Worm (Caenorhabditis elegans): ENCODE measurements around the gene nas-6.

The nas-6 gene

ce11 chrIV:17437038-17437437 lies 53.5 kb downstream of the nas-6 start, which contains the start of gene C06A12.8:
Gene C06A12.8, plus strand, starts transcription at chrIV:17437338.
- TF ChIP-seq pros-1 (tag; optimal IDR thresholded peaks at IDR 0.05) = no peak
- no peak for TF ChIP-seq unc-86 (tag; optimal IDR thresholded peaks at IDR 0.05)
- no peak for TF ChIP-seq K09A11.1 (tag; optimal IDR thresholded peaks at IDR 0.05; ENCODE audit: insufficient read depth)
- no peak for TF ChIP-seq pat-9 (tag; optimal IDR thresholded peaks at IDR 0.05)
- no peak for TF ChIP-seq fkh-6 (tag; optimal IDR thresholded peaks at IDR 0.05)
- TF ChIP-seq lim-6 (tag; optimal IDR thresholded peaks at IDR 0.05) = no peak
- no peak for TF ChIP-seq ceh-24 (tag; optimal IDR thresholded peaks at IDR 0.05)
- TF ChIP-seq eyg-1 (tag; optimal IDR thresholded peaks at IDR 0.05) = no peak
- no peak for TF ChIP-seq ceh-34 (tag; optimal IDR thresholded peaks at IDR 0.05)
- no peak for TF ChIP-seq rnt-1 (tag; optimal IDR thresholded peaks at IDR 0.05)
- TF ChIP-seq tbx-7 (tag; optimal IDR thresholded peaks at IDR 0.05) = no peak
- no peak for TF ChIP-seq ceh-30 (tag; optimal IDR thresholded peaks at IDR 0.05)
- no peak for TF ChIP-seq elt-4 (tag; optimal IDR thresholded peaks at IDR 0.05)
- no peak for TF ChIP-seq gmeb-2 (tag; optimal IDR thresholded peaks at IDR 0.05)
